Fruit fly (Drosophila melanogaster) whole organism: ENCODE data around the gene CG7920.

Experiments used
- pan ChIP-seq: fragments of >200 bp; optimal IDR thresholded peaks from 2 replicates; lab custom pipeline; 2017
- usp ChIP-seq: fragments of >200 bp; optimal IDR thresholded peaks from 2 replicates; lab custom pipeline; 2017; ENCODE audit warnings: missing biosample characterization, missing genetic modification characterization, mixed read lengths

DNA sequence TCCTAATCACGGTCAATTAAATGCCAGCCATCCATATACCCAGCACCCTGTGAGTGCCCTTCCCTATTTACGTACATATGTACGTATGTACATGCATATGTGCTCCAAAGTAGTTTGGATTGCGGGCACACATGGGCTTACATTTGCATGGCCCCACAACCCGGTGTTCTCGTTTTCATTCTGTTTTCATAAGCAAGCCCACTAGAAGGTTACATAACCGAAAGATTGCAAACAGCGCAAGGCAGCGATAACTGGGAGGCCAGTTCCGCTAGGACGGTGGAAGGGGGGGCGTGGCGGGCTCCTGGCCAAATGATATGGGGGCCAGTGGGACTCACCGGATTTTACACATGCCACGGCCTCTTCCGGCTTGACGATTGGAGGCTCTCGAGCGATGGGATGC is 604 bp downstream of the CG7920 start:
- TF ChIP-seq pan (lab: Kevin White, UChicago) (no peak), usp (GFP tag; lab: Kevin White, UChicago) (no peak)
